Worm (Caenorhabditis elegans): ENCODE data around the gene K09E4.3.

K09E4.3 gene

DNA sequence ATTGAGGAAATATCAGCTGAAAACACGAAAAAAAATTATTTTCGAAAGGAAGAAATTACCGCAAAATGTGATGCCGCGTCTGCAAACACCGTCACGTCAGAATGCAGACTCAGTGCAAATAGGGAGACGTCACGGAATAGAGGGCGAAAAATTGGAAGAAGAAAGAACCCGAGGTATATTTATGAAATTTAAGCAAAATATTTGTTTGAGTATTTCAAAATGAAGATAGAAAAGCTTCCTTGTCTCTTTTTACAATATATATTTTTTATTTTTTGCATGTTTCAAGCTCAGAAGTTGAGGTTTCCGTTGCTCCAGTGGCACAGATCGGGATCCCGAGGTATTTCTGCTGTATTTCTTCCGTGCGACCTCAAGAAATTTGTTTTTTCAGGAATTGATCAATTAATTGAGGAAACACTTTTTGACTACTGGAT, 17.1 kb upstream of the K09E4.3 start, which contains the start of gene W03H9.2 (continued):
- TF ChIP-seq swsn-7 (tag; optimal IDR thresholded peaks at IDR 0.05): peak; percentile 70
- peak; percentile 87 for TF ChIP-seq nhr-71 (tag; optimal IDR thresholded peaks at IDR 0.05)
- peak; percentile 54 for TF ChIP-seq mep-1 (tag; optimal IDR thresholded peaks at IDR 0.05)
- TF ChIP-seq xbp-1 (tag; optimal IDR thresholded peaks at IDR 0.05): peak; percentile 72
- TF ChIP-seq vab-15 (tag; optimal IDR thresholded peaks at IDR 0.05): peak; percentile 80
- peak; percentile 76 for TF ChIP-seq tbx-2 (tag; optimal IDR thresholded peaks at IDR 0.05)
- peak; percentile 51 for TF ChIP-seq lin-13 (GFP tag; optimal IDR thresholded peaks at IDR 0.05)
- TF ChIP-seq nhr-85 (tag): peak; percentile 86
- TF ChIP-seq lin-15B (tag; optimal IDR thresholded peaks at IDR 0.05): peak; percentile 16
- TF ChIP-seq ama-1 (optimal IDR thresholded peaks at IDR 0.05): no peak
- TF ChIP-seq mdl-1 (tag; optimal IDR thresholded peaks at IDR 0.05): no peak
- TF ChIP-seq snpc-4 (tag; optimal IDR thresholded peaks at IDR 0.05): peak; percentile 54
- no peak for TF ChIP-seq ets-5 (GFP tag; IDR thresholded peaks at IDR 0.05)
- TF ChIP-seq egl-27 (tag; optimal IDR thresholded peaks at IDR 0.05): no peak
- peak; percentile 79 for TF ChIP-seq nhr-19 (GFP tag; conservative IDR thresholded peaks at IDR 0.05)
- peak; percentile 65 for TF ChIP-seq ceh-63 (GFP tag; optimal IDR thresholded peaks at IDR 0.05)
- no peak for TF ChIP-seq unc-30 (tag; optimal IDR thresholded peaks at IDR 0.05)
- TF ChIP-seq efl-1 (optimal IDR thresholded peaks at IDR 0.05): peak; percentile 73 to 86
- TF ChIP-seq efl-1 (GFP tag; optimal IDR thresholded peaks at IDR 0.05 in 1 of 2): peak; percentile 81 to 98
- no peak for TF ChIP-seq skn-1 (tag; optimal IDR thresholded peaks at IDR 0.05)
- TF ChIP-seq fkh-10 (GFP tag; optimal IDR thresholded peaks at IDR 0.05): no peak
- peak; percentile 93 for TF ChIP-seq pax-3 (tag; optimal IDR thresholded peaks at IDR 0.05)
- TF ChIP-seq blmp-1 (tag; optimal IDR thresholded peaks at IDR 0.05): no peak
- TF ChIP-seq nhr-20 (tag; optimal IDR thresholded peaks at IDR 0.05): peak; percentile 77
- TF ChIP-seq unc-98 (GFP tag; IDR thresholded peaks at IDR 0.05): peak; percentile 85
- peak; percentile 49 for TF ChIP-seq zip-4 (GFP tag; optimal IDR thresholded peaks at IDR 0.05)
- TF ChIP-seq fkh-8 (tag; optimal IDR thresholded peaks at IDR 0.05): peak; percentile 90
- TF ChIP-seq ztf-11 (tag; optimal IDR thresholded peaks at IDR 0.05): peak in 1 of 2 experiments; percentile 79
- TF ChIP-seq nhr-47 (tag; optimal IDR thresholded peaks at IDR 0.05): peak; percentile 84
- TF ChIP-seq Y116A8C.19 (tag; optimal IDR thresholded peaks at IDR 0.05; ENCODE audit: borderline replicate concordance): peak; percentile 26
- TF ChIP-seq alr-1 (tag; optimal IDR thresholded peaks at IDR 0.05; ENCODE audit: borderline replicate concordance): no peak
- TF ChIP-seq fkh-4 (tag; optimal IDR thresholded peaks at IDR 0.05; ENCODE audit: borderline replicate concordance): peak; percentile 69
- peak; percentile 90 for TF ChIP-seq rnt-1 (tag; optimal IDR thresholded peaks at IDR 0.05)
- TF ChIP-seq unc-86 (tag; optimal IDR thresholded peaks at IDR 0.05): peak; percentile 73
- TF ChIP-seq ztf-4 (tag; optimal IDR thresholded peaks at IDR 0.05): no peak
- TF ChIP-seq egl-13 (tag; optimal IDR thresholded peaks at IDR 0.05): peak; percentile 70
- TF ChIP-seq nhr-77 (tag; optimal IDR thresholded peaks at IDR 0.05): peak; percentile 78
- TF ChIP-seq lin-14 (GFP tag; optimal IDR thresholded peaks at IDR 0.05): no peak
- TF ChIP-seq elt-2 (tag; optimal IDR thresholded peaks at IDR 0.05): peak; percentile 62
- peak; percentile 81 for TF ChIP-seq dsc-1 (tag; optimal IDR thresholded peaks at IDR 0.05)
- TF ChIP-seq lsy-2 (tag; optimal IDR thresholded peaks at IDR 0.05): peak; percentile 76
- peak; percentile 62 for TF ChIP-seq C16A3.4 (tag; optimal IDR thresholded peaks at IDR 0.05)
- peak; percentile 85 for TF ChIP-seq ceh-8 (GFP tag; optimal IDR thresholded peaks at IDR 0.05)
- TF ChIP-seq mef-2 (tag; optimal IDR thresholded peaks at IDR 0.05): no peak

DNA sequence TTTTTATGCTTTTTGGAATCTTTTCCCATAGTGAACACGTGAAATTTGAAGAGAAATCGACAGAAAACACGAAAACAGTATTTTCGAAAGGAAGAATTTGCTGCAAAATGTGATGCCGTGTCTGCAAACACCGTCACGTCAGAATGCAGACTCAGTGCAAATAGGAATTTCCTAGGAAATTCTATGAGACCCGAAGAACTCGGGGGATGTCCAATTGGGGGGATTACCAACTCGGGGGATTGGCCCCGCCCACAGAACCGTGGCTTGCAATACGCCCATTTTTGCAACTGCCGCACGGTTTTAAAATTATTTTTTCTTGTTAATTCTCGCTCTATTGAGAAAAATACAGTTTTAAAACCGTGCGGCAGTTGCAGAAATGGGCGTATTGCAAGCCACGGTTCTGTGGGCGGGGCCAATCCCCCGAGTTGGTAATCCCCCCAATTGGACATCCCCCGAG, 15.4 kb upstream of the K09E4.3 start, which contains the start of gene cacn-1:
Gene cacn-1 (minus strand): TSS at position 51 of the 457 bp plus-strand sequence.
- peak; percentile 48 to 55 for TF ChIP-seq lsy-2 (tag; optimal IDR thresholded peaks at IDR 0.05)
- TF ChIP-seq rnt-1 (tag; optimal IDR thresholded peaks at IDR 0.05): peak; percentile 74
- peak; percentile 55 for TF ChIP-seq snu-23 (GFP tag; optimal IDR thresholded peaks at IDR 0.05)
- TF ChIP-seq isw-1 (GFP tag; IDR thresholded peaks at IDR 0.05): peak; percentile 45
- peak; percentile 5 for TF ChIP-seq nhr-71 (tag; optimal IDR thresholded peaks at IDR 0.05)
- TF ChIP-seq nhr-47 (tag; optimal IDR thresholded peaks at IDR 0.05): peak; percentile 66
- TF ChIP-seq ceh-82 (tag; optimal IDR thresholded peaks at IDR 0.05): peak; percentile 3 to 59 (median 34)
- peak; percentile 49 for TF ChIP-seq mep-1 (tag; optimal IDR thresholded peaks at IDR 0.05)
- TF ChIP-seq nhr-77 (tag; optimal IDR thresholded peaks at IDR 0.05): peak; percentile 55
- peak; percentile 68 for TF ChIP-seq nhr-19 (GFP tag; conservative IDR thresholded peaks at IDR 0.05)
- TF ChIP-seq mab-9 (GFP tag; IDR thresholded peaks at IDR 0.05): peak; percentile 57
- peak; percentile 47 for TF ChIP-seq swsn-7 (tag; optimal IDR thresholded peaks at IDR 0.05)
- peak; percentile 47 for TF ChIP-seq unc-86 (tag; optimal IDR thresholded peaks at IDR 0.05)
- TF ChIP-seq nhr-85 (tag): peak; percentile 57
- peak; percentile 30 to 44 for TF ChIP-seq lin-35 (GFP tag; optimal IDR thresholded peaks at IDR 0.05)
- TF ChIP-seq nhr-20 (tag; optimal IDR thresholded peaks at IDR 0.05): peak; percentile 42
- TF ChIP-seq tbx-2 (tag; optimal IDR thresholded peaks at IDR 0.05): peak; percentile 44
- TF ChIP-seq dsc-1 (tag; optimal IDR thresholded peaks at IDR 0.05): peak; percentile 14
- TF ChIP-seq ceh-88 (GFP tag; IDR thresholded peaks at IDR 0.05): 0 out of 2 replicates have a peak, but pooled peaks have one; percentile 8
- TF ChIP-seq dpl-1 (GFP tag; optimal IDR thresholded peaks at IDR 0.05): peak; percentile 27 to 64 (median 51)
- TF ChIP-seq xbp-1 (tag; optimal IDR thresholded peaks at IDR 0.05): peak; percentile 39
